Worm (Caenorhabditis elegans): ENCODE measurements around the gene btf-1.

Gene btf-1

ce11 chrII:13167493-13167892, 32.5 kb upstream of the btf-1 start:
- TF ChIP-seq ztf-26 (tag; optimal IDR thresholded peaks at IDR 0.05) (no peak), cebp-1 (GFP tag; IDR thresholded peaks at IDR 0.05) (no peak), cebp-1 (tag; optimal IDR thresholded peaks at IDR 0.05) (peak; percentile 38)

- no peak for TF ChIP-seq him-1 (tag; optimal IDR thresholded peaks at IDR 0.05)
- peak; percentile 48; the same call in 1 of the 2 replicates for TF ChIP-seq egrh-3 (GFP tag; IDR thresholded peaks at IDR 0.05)
- TF ChIP-seq Y56A3A.18 (GFP tag; IDR thresholded peaks at IDR 0.05): no peak
- TF ChIP-seq let-607 (tag; optimal IDR thresholded peaks at IDR 0.05): no peak
- no peak for TF ChIP-seq F57A8.1 (GFP tag; optimal IDR thresholded peaks at IDR 0.05)
- TF ChIP-seq Y67H2A.10 (GFP tag; conservative IDR thresholded peaks at IDR 0.05): no peak
- no peak for TF ChIP-seq F55B11.4 (tag; optimal IDR thresholded peaks at IDR 0.05; ENCODE audit: borderline replicate concordance, insufficient read depth)
- TF ChIP-seq cebp-2 (GFP tag; IDR thresholded peaks at IDR 0.05): no peak
- no peak for TF ChIP-seq ceh-58 (GFP tag; IDR thresholded peaks at IDR 0.05)
- TF ChIP-seq zfh-2 (GFP tag; conservative IDR thresholded peaks at IDR 0.05): peak; percentile 67; the same call in 1 of the 2 replicates
- no peak for TF ChIP-seq unc-130 (GFP tag; optimal IDR thresholded peaks at IDR 0.05)
- TF ChIP-seq repo-1 (tag; optimal IDR thresholded peaks at IDR 0.05): no peak
- no peak for TF ChIP-seq aptf-2 (GFP tag; conservative IDR thresholded peaks at IDR 0.05)
- TF ChIP-seq ZK185.1 (tag; optimal IDR thresholded peaks at IDR 0.05; ENCODE audit: poor library complexity, severe bottlenecking): no peak
Measured at ce11 chrII:13170696-13171095, 29.3 kb upstream of the btf-1 start.

- TF ChIP-seq ztf-6 (GFP tag; IDR thresholded peaks at IDR 0.05): no peak
- TF ChIP-seq egrh-3 (GFP tag; IDR thresholded peaks at IDR 0.05): peak; percentile 16; the same call in 1 of the 2 replicates
- peak; percentile 67; the same call in 1 of the 2 replicates for TF ChIP-seq zfh-2 (GFP tag; conservative IDR thresholded peaks at IDR 0.05)
Measured at ce11 chrII:13174435-13174834, 25.5 kb upstream of the btf-1 start.

ce11 chrII:13181465-13181864, 18.5 kb upstream of the btf-1 start, which contains the start of gene W09H1.1:
TSS of gene W09H1.1 (minus strand) at chrII:13181565.
- TF ChIP-seq him-1 (tag; optimal IDR thresholded peaks at IDR 0.05) (no peak), fkh-3 (tag; optimal IDR thresholded peaks at IDR 0.05) (no peak), ccch-3 (GFP tag; optimal IDR thresholded peaks at IDR 0.05) (no peak), somi-1 (GFP tag; optimal IDR thresholded peaks at IDR 0.05) (no peak), attf-5 (GFP tag; optimal IDR thresholded peaks at IDR 0.05) (no peak), athp-1 (tag; optimal IDR thresholded peaks at IDR 0.05) (no peak), B0261.1 (tag; optimal IDR thresholded peaks at IDR 0.05) (no peak), K11D2.4 (GFP tag; IDR thresholded peaks at IDR 0.05) (no peak), hlh-26 (GFP tag; conservative IDR thresholded peaks at IDR 0.05) (no peak), lin-40 (tag; optimal IDR thresholded peaks at IDR 0.05) (no peak), ztf-18 (tag; optimal IDR thresholded peaks at IDR 0.05) (no peak), ztf-26 (tag; optimal IDR thresholded peaks at IDR 0.05) (no peak), attf-3 (GFP tag; conservative IDR thresholded peaks at IDR 0.05) (no peak), rcor-1 (GFP tag; IDR thresholded peaks at IDR 0.05) (no peak), snpc-1.1 (tag; optimal IDR thresholded peaks at IDR 0.05; ENCODE audit: insufficient read depth) (no peak), T07F8.4 (tag; optimal IDR thresholded peaks at IDR 0.05) (no peak), F57A8.1 (GFP tag; optimal IDR thresholded peaks at IDR 0.05) (no peak), snpc-3.4 (tag; optimal IDR thresholded peaks at IDR 0.05) (no peak), Y79H2A.3 (GFP tag; conservative IDR thresholded peaks at IDR 0.05) (no peak)
